Fruit fly (Drosophila melanogaster): ENCODE results near the gene IleRS.

IleRS gene

DNA sequence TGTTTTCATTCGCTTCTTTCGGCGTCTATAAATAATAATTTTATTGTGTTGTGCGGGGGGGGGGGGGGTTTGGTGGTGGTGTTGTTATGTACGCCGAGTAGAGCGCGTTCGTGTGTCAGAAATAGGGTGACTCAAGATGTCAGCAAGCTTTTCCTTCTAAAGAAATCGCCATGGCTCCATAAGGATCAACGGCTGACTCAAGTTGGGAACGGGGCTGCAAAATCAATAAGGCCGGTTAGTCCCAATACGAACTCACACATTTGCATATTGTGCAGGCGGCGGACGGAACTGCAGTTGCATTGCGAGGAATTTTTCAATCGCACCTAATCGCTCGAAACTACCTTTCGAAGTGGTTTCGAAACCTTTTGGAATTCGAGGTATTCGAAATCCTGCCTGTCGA is 11.9 kb upstream of the IleRS start (continued):
- TF ChIP-seq CG1233 (GFP tag; optimal IDR thresholded peaks at IDR 0.05) (no peak), Oaz (GFP tag; IDR thresholded peaks at IDR 0.05) (no peak), Mes4 (GFP tag; optimal IDR thresholded peaks at IDR 0.05) (no peak), CG11247 (GFP tag; IDR thresholded peaks at IDR 0.05) (peak; percentile 28; the same call in 1 of the 2 replicates), Hr3 (GFP tag; optimal IDR thresholded peaks at IDR 0.05) (no peak), twi (tag; optimal IDR thresholded peaks at IDR 0.05) (no peak), gfzf (GFP tag; optimal IDR thresholded peaks at IDR 0.05) (no peak), Ssrp (tag; optimal IDR thresholded peaks at IDR 0.05) (peak; percentile 10), B-H2 (GFP tag; optimal IDR thresholded peaks at IDR 0.05) (no peak), HLH4C (GFP tag; IDR thresholded peaks at IDR 0.05; ENCODE audit: partially characterized antibody) (no peak), fd96Cb (tag; optimal IDR thresholded peaks at IDR 0.05) (peak; percentile 6), Xbp1 (GFP tag; optimal IDR thresholded peaks at IDR 0.05) (peak; percentile 13), CG4707 (GFP tag; optimal IDR thresholded peaks at IDR 0.05) (no peak), HmgD (GFP tag; optimal IDR thresholded peaks at IDR 0.05) (no peak), CG6689 (GFP tag; IDR thresholded peaks at IDR 0.05) (peak; percentile 37; the same call in 1 of the 2 replicates), CG6854 (GFP tag; optimal IDR thresholded peaks at IDR 0.05) (peak; percentile 23), CG7745 (tag; optimal IDR thresholded peaks at IDR 0.05) (no peak), h (optimal IDR thresholded peaks at IDR 0.05) (no peak), insv (GFP tag; optimal IDR thresholded peaks at IDR 0.05) (no peak), Med (GFP tag) (peak; percentile 81), CG15601 (tag; optimal IDR thresholded peaks at IDR 0.05) (no peak), salm (tag; optimal IDR thresholded peaks at IDR 0.05) (no peak), CG4404 (GFP tag; IDR thresholded peaks at IDR 0.05) (no peak), CG17385 (GFP tag; optimal IDR thresholded peaks at IDR 0.05) (no peak), CG11560 (tag; IDR thresholded peaks at IDR 0.05) (no peak), Antp (GFP tag; optimal IDR thresholded peaks at IDR 0.05) (no peak), gt (GFP tag; IDR thresholded peaks at IDR 0.05) (no peak), CG10321 (GFP tag; IDR thresholded peaks at IDR 0.05) (no peak), CG16863 (GFP tag; optimal IDR thresholded peaks at IDR 0.05) (peak; percentile 4), Atf6 (GFP tag; IDR thresholded peaks at IDR 0.05) (peak; percentile 56; the same call in 1 of the 2 replicates), Pdp1 (GFP tag; optimal IDR thresholded peaks at IDR 0.05) (no peak), D (optimal IDR thresholded peaks at IDR 0.05) (no peak), D (GFP tag; optimal IDR thresholded peaks at IDR 0.05) (no peak), CG17359 (tag; optimal IDR thresholded peaks at IDR 0.05) (peak; percentile 28), CG11723 (GFP tag; optimal IDR thresholded peaks at IDR 0.05) (no peak), CG12236 (GFP tag; optimal IDR thresholded peaks at IDR 0.05) (no peak), org-1 (GFP tag; optimal IDR thresholded peaks at IDR 0.05) (peak; percentile 10), cato (GFP tag; optimal IDR thresholded peaks at IDR 0.05; ENCODE audit: borderline replicate concordance) (no peak), Hey (tag; optimal IDR thresholded peaks at IDR 0.05) (no peak), Aef1 (GFP tag; IDR thresholded peaks at IDR 0.05) (no peak), bbx (GFP tag; IDR thresholded peaks at IDR 0.05; ENCODE audit: partially characterized antibody) (no peak), ranshi (GFP tag; IDR thresholded peaks at IDR 0.05) (peak; percentile 53), HLH3B (GFP tag; IDR thresholded peaks at IDR 0.05) (no peak), CG8290 (GFP tag; optimal IDR thresholded peaks at IDR 0.05) (no peak), CG8290 (tag; optimal IDR thresholded peaks at IDR 0.05) (peak in 1 of 2 experiments; percentile 83), CG18619 (GFP tag; optimal IDR thresholded peaks at IDR 0.05) (no peak), slou (GFP tag; optimal IDR thresholded peaks at IDR 0.05) (no peak), al (GFP tag; IDR thresholded peaks at IDR 0.05) (peak; percentile 71), Side (GFP tag; optimal IDR thresholded peaks at IDR 0.05) (no peak), dimm (GFP tag; IDR thresholded peaks at IDR 0.05) (no peak), nerfin-1 (tag; optimal IDR thresholded peaks at IDR 0.05) (no peak), CG16813 (GFP tag; IDR thresholded peaks at IDR 0.05; ENCODE audit: partially characterized antibody) (no peak), crc (GFP tag; optimal IDR thresholded peaks at IDR 0.05) (no peak)

Data from whole organism, embryonic.